Worm (Caenorhabditis elegans): Measurements from ENCODE around the gene C05C10.3.

C05C10.3 gene

ce11 chrII:9954885-9955284 is 18.2 kb upstream of the C05C10.3 start, which contains the start of gene egl-43:
TSS of gene egl-43 (plus strand) at chrII:9955185.
- TF ChIP-seq Y5F2A.4 (GFP tag; optimal IDR thresholded peaks at IDR 0.05): no peak
- TF ChIP-seq jun-1 (tag; optimal IDR thresholded peaks at IDR 0.05): no peak
- TF ChIP-seq skn-1 (tag; optimal IDR thresholded peaks at IDR 0.05): no peak
- TF ChIP-seq ama-1 (optimal IDR thresholded peaks at IDR 0.05): no peak
- no peak for TF ChIP-seq cey-2 (tag; optimal IDR thresholded peaks at IDR 0.05; ENCODE audit: borderline replicate concordance, insufficient read depth)
- no peak for TF ChIP-seq unc-130 (GFP tag; optimal IDR thresholded peaks at IDR 0.05)
- no peak for TF ChIP-seq vab-7 (GFP tag; IDR thresholded peaks at IDR 0.05)
- no peak for TF ChIP-seq T26A8.4 (GFP tag; IDR thresholded peaks at IDR 0.05)
- no peak for TF ChIP-seq ceh-62 (tag; optimal IDR thresholded peaks at IDR 0.05)
- no peak for TF ChIP-seq lin-1 (GFP tag; IDR thresholded peaks at IDR 0.05)
- no peak for TF ChIP-seq F37D6.2 (tag; optimal IDR thresholded peaks at IDR 0.05)
- no peak for TF ChIP-seq ceh-20 (GFP tag; IDR thresholded peaks at IDR 0.05)
- no peak for TF ChIP-seq php-3 (GFP tag; IDR thresholded peaks at IDR 0.05)
- TF ChIP-seq ctbp-1 (GFP tag; IDR thresholded peaks at IDR 0.05): no peak
- no peak for TF ChIP-seq lin-39 (tag; optimal IDR thresholded peaks at IDR 0.05)
- no peak for TF ChIP-seq Y48G9A.11 (GFP tag; IDR thresholded peaks at IDR 0.05)
- TF ChIP-seq unc-39 (tag; optimal IDR thresholded peaks at IDR 0.05): no peak
- no peak for TF ChIP-seq mxl-2 (GFP tag; conservative IDR thresholded peaks at IDR 0.05)

ce11 chrII:9951846-9952245 is 15.2 kb upstream of the C05C10.3 start:
- peak; percentile 83 for TF ChIP-seq aha-1 (tag)
- TF ChIP-seq nhr-111 (GFP tag; optimal IDR thresholded peaks at IDR 0.05): no peak

ce11 chrII:9948662-9949061 is 12.0 kb upstream of the C05C10.3 start:
- TF ChIP-seq unc-62 (GFP tag; optimal IDR thresholded peaks at IDR 0.05 in 1 of 2): peak in 1 of 2 experiments; percentile 93
- TF ChIP-seq unc-62 (tag; optimal IDR thresholded peaks at IDR 0.05): no peak
- no peak for TF ChIP-seq lin-39 (tag; optimal IDR thresholded peaks at IDR 0.05)
- peak; percentile 9 for TF ChIP-seq aha-1 (tag)

- TF ChIP-seq nhr-6 (tag; optimal IDR thresholded peaks at IDR 0.05) (no peak), mdt-29 (GFP tag; IDR thresholded peaks at IDR 0.05) (no peak), F10B5.3 (tag; optimal IDR thresholded peaks at IDR 0.05) (no peak), pha-4 (GFP tag; IDR thresholded peaks at IDR 0.05) (no peak), pha-4 (tag; optimal IDR thresholded peaks at IDR 0.05) (no peak), spr-1 (tag; optimal IDR thresholded peaks at IDR 0.05) (no peak), egl-43 (GFP tag; IDR thresholded peaks at IDR 0.05) (no peak), zip-11 (GFP tag; IDR thresholded peaks at IDR 0.05) (no peak)
These were observed 7.1 kb upstream of the C05C10.3 start, which contains the start of gene flad-1 for ce11 chrII:9943837-9944236. TSS of gene flad-1 (plus strand) at chrII:9944137.

- no peak for TF ChIP-seq F44E2.7 (GFP tag; IDR thresholded peaks at IDR 0.05)
- peak in 1 of 2 experiments; percentile 91 for TF ChIP-seq unc-62 (GFP tag; optimal IDR thresholded peaks at IDR 0.05 in 1 of 2)
- no peak for TF ChIP-seq unc-62 (tag; optimal IDR thresholded peaks at IDR 0.05)
These were observed 6.6 kb upstream of the C05C10.3 start for ce11 chrII:9943246-9943645.

- TF ChIP-seq hlh-30 (tag; optimal IDR thresholded peaks at IDR 0.05; ENCODE audit: insufficient read depth): peak; percentile 59
- TF ChIP-seq zfp-3 (GFP tag; conservative IDR thresholded peaks at IDR 0.05): 0 out of 2 replicates have a peak, but pooled peaks have one; percentile 52
- peak; percentile 20 for TF ChIP-seq nhr-48 (tag; optimal IDR thresholded peaks at IDR 0.05)
- TF ChIP-seq D1046.2 (GFP tag; IDR thresholded peaks at IDR 0.05): no peak
- TF ChIP-seq lir-3 (tag; optimal IDR thresholded peaks at IDR 0.05): no peak
- TF ChIP-seq lin-39 (tag; optimal IDR thresholded peaks at IDR 0.05): no peak
- no peak for TF ChIP-seq tag-97 (GFP tag; IDR thresholded peaks at IDR 0.05)
- no peak for TF ChIP-seq nhr-42 (GFP tag; IDR thresholded peaks at IDR 0.05)
- TF ChIP-seq pqm-1 (tag; optimal IDR thresholded peaks at IDR 0.05): no peak
- TF ChIP-seq R02D3.7 (tag; optimal IDR thresholded peaks at IDR 0.05): no peak
- TF ChIP-seq aha-1 (tag): peak; percentile 98
- TF ChIP-seq hif-1 (tag; optimal IDR thresholded peaks at IDR 0.05): peak in 1 of 2 experiments; percentile 92
- TF ChIP-seq T20F7.1 (GFP tag; optimal IDR thresholded peaks at IDR 0.05): peak; percentile 97
- no peak for TF ChIP-seq nhr-76 (tag; optimal IDR thresholded peaks at IDR 0.05)
- TF ChIP-seq saeg-2 (GFP tag; IDR thresholded peaks at IDR 0.05): no peak
These were observed 3.7 kb upstream of the C05C10.3 start, which contains the start of gene ufd-3 for ce11 chrII:9940430-9940829. TSS of gene ufd-3 (plus strand) at chrII:9940753.

All from whole organism, L4 larva.